Fruit fly (Drosophila melanogaster) whole organism, prepupa: ENCODE data around the gene CG42272.

Experiments used
- CG10669 ChIP-seq: fragments of 200-800 bp; sonication (Bioruptor generic); optimal IDR thresholded peaks from 3 replicates; lab custom pipeline; 2018; ENCODE audit warnings: missing biosample characterization, mild to moderate bottlenecking, missing genetic modification characterization, moderate library complexity
- CG11762 ChIP-seq: fragments of 200-800 bp; sonication (Bioruptor generic); optimal IDR thresholded peaks from 3 replicates; lab custom pipeline; 2016; ENCODE audit warnings: missing biosample characterization, missing genetic modification characterization; ENCODE audit not compliant: insufficient read depth
- CG15336 ChIP-seq: fragments of 200-800 bp; sonication (Bioruptor generic); IDR thresholded peaks from 2 replicates; pipeline ENCODE4 v1.3.6; 2022; ENCODE audit warnings: missing biosample characterization, missing genetic modification characterization
- CG1621 ChIP-seq: fragments of 200-800 bp; sonication (Bioruptor generic); optimal IDR thresholded peaks from 3 replicates; lab custom pipeline; 2018; ENCODE audit warnings: missing biosample characterization, mild to moderate bottlenecking, missing genetic modification characterization
- CG31627 ChIP-seq: fragments of 200-800 bp; sonication (Bioruptor generic); optimal IDR thresholded peaks from 3 replicates; lab custom pipeline; 2016; ENCODE audit warnings: missing biosample characterization, missing genetic modification characterization
- CG32006 ChIP-seq: fragments of 200-800 bp; sonication (Bioruptor generic); optimal IDR thresholded peaks from 3 replicates; lab custom pipeline; 2017; ENCODE audit warnings: missing biosample characterization, mild to moderate bottlenecking, missing genetic modification characterization
- CG34406 ChIP-seq: fragments of 200-800 bp; sonication (Bioruptor generic); optimal IDR thresholded peaks from 3 replicates; lab custom pipeline; 2016; ENCODE audit warnings: missing biosample characterization, missing genetic modification characterization
- CG3919 ChIP-seq: fragments of 200-800 bp; sonication (Bioruptor generic); optimal IDR thresholded peaks from 3 replicates; lab custom pipeline; 2016; ENCODE audit warnings: missing biosample characterization, missing genetic modification characterization
- CG4318 ChIP-seq: fragments of 200-800 bp; sonication (Bioruptor generic); optimal IDR thresholded peaks from 3 replicates; lab custom pipeline; 2017; ENCODE audit warnings: missing biosample characterization, mild to moderate bottlenecking, missing genetic modification characterization
- CG6163 ChIP-seq: fragments of 200-800 bp; sonication (Bioruptor generic); IDR thresholded peaks from 3 replicates; pipeline ENCODE4 v1.3.6; 2022; ENCODE audit warnings: missing biosample characterization, missing genetic modification characterization
- CG6276 ChIP-seq: fragments of 200-800 bp; sonication (Bioruptor generic); optimal IDR thresholded peaks from 2 replicates; lab custom pipeline; 2017; ENCODE audit warnings: missing biosample characterization, mild to moderate bottlenecking, missing genetic modification characterization
- CG8119 ChIP-seq: fragments of 200-800 bp; sonication (Bioruptor generic); IDR thresholded peaks from 3 replicates; pipeline ENCODE4 v1.3.6; 2022; ENCODE audit warnings: missing biosample characterization, missing genetic modification characterization
- CG8319 ChIP-seq: fragments of 200-800 bp; sonication (Bioruptor generic); optimal IDR thresholded peaks from 3 replicates; lab custom pipeline; 2016; ENCODE audit warnings: missing biosample characterization, missing genetic modification characterization
- Eip78C ChIP-seq: fragments of 200-800 bp; sonication (Bioruptor generic); peaks from one replicate; lab custom pipeline; 2016; ENCODE audit warnings: missing biosample characterization, missing genetic modification characterization
- Eip93F ChIP-seq: fragments of 200-800 bp; sonication (Bioruptor generic); optimal IDR thresholded peaks from 2 replicates; lab custom pipeline; 2016; ENCODE audit warnings: missing biosample characterization, mild to moderate bottlenecking, missing genetic modification characterization
- Ets96B ChIP-seq: fragments of 200-800 bp; optimal IDR thresholded peaks from 2 replicates; lab custom pipeline; 2019; ENCODE audit warnings: missing biosample characterization, mild to moderate bottlenecking, missing genetic modification characterization, moderate library complexity
- Hr38 ChIP-seq: sonication (Bioruptor generic); optimal IDR thresholded peaks from 2 replicates; lab custom pipeline; 2016; ENCODE audit warnings: missing biosample characterization, missing genetic modification characterization
- Met ChIP-seq: fragments of 200-800 bp; sonication (Bioruptor generic); optimal IDR thresholded peaks from 3 replicates; lab custom pipeline; 2016; ENCODE audit warnings: missing biosample characterization, missing genetic modification characterization
- OdsH ChIP-seq: fragments of 200-800 bp; sonication (Bioruptor generic); optimal IDR thresholded peaks from 3 replicates; lab custom pipeline; 2016; ENCODE audit warnings: missing biosample characterization, missing genetic modification characterization
- Smox ChIP-seq: fragments of 200-800 bp; sonication (Bioruptor generic); optimal IDR thresholded peaks from 3 replicates; lab custom pipeline; 2016; ENCODE audit warnings: missing biosample characterization, missing genetic modification characterization
- Sox102F ChIP-seq: fragments of 200-800 bp; sonication (Bioruptor generic); optimal IDR thresholded peaks from 2 replicates; lab custom pipeline; 2016; ENCODE audit warnings: missing biosample characterization, mild to moderate bottlenecking, missing genetic modification characterization
- Sox14 ChIP-seq: fragments of 200-800 bp; sonication (Bioruptor generic); optimal IDR thresholded peaks from 3 replicates; lab custom pipeline; 2016; ENCODE audit warnings: missing biosample characterization, missing genetic modification characterization
- cyc ChIP-seq: fragments of 200-800 bp; sonication (Bioruptor generic); optimal IDR thresholded peaks from 3 replicates; lab custom pipeline; 2016; ENCODE audit warnings: missing biosample characterization, missing genetic modification characterization
- dsx ChIP-seq: fragments of 200-800 bp; optimal IDR thresholded peaks from 3 replicates; lab custom pipeline; 2019; ENCODE audit warnings: missing biosample characterization, mild to moderate bottlenecking, missing genetic modification characterization, moderate library complexity; ENCODE audit not compliant: poor library complexity, severe bottlenecking
- eg ChIP-seq: fragments of 200-800 bp; sonication (Bioruptor generic); IDR thresholded peaks from 3 replicates; pipeline ENCODE4 v1.3.6; 2022; ENCODE audit warnings: missing biosample characterization, missing genetic modification characterization
- esn ChIP-seq: fragments of 200-800 bp; sonication (Bioruptor generic); optimal IDR thresholded peaks from 2 replicates; lab custom pipeline; 2016; ENCODE audit warnings: missing biosample characterization, mild to moderate bottlenecking, missing genetic modification characterization, moderate library complexity
- fd59A ChIP-seq: fragments of 200-800 bp; sonication (Bioruptor generic); optimal IDR thresholded peaks from 2 replicates; lab custom pipeline; 2017; ENCODE audit warnings: missing biosample characterization, mild to moderate bottlenecking, missing genetic modification characterization, missing genetic modification reagents
- fkh ChIP-seq: fragments of 200-800 bp; sonication (Bioruptor generic); optimal IDR thresholded peaks from 3 replicates; lab custom pipeline; 2017; ENCODE audit warnings: missing biosample characterization, mild to moderate bottlenecking, missing genetic modification characterization, moderate library complexity
- net ChIP-seq: fragments of 200-800 bp; sonication (Bioruptor generic); optimal IDR thresholded peaks from 3 replicates; lab custom pipeline; 2016; ENCODE audit warnings: missing biosample characterization, missing genetic modification characterization
- salr ChIP-seq, 2 experiments: fragments of 200-800 bp; sonication (Bioruptor generic); optimal IDR thresholded peaks; 3 replicates each; lab custom pipeline; 2016 to 2018; ENCODE audit warnings: missing biosample characterization in 2 of 2, missing genetic modification characterization in 2 of 2, mild to moderate bottlenecking in 1 of 2
- spab ChIP-seq: fragments of 200-800 bp; sonication (Bioruptor generic); optimal IDR thresholded peaks from 2 replicates; lab custom pipeline; 2017; ENCODE audit warnings: missing biosample characterization, mild to moderate bottlenecking, missing genetic modification characterization, missing genetic modification reagents
- ss ChIP-seq, 2 experiments: fragments of 200-800 bp; sonication (Bioruptor generic); optimal IDR thresholded peaks; 2 replicates in 1 of 2; 3 replicates in 1 of 2; lab custom pipeline; 2017 to 2018; ENCODE audit warnings: mild to moderate bottlenecking in 2 of 2, missing biosample characterization in 2 of 2, missing genetic modification characterization in 2 of 2, moderate library complexity in 1 of 2
- svp ChIP-seq: fragments of 200-800 bp; sonication (Bioruptor generic); peaks from one replicate; lab custom pipeline; 2016; ENCODE audit warnings: missing biosample characterization, missing genetic modification characterization
- vri ChIP-seq: fragments of 200-800 bp; sonication (Bioruptor generic); optimal IDR thresholded peaks from 3 replicates; lab custom pipeline; 2016; ENCODE audit warnings: missing biosample characterization, mild to moderate bottlenecking, missing genetic modification characterization

CG42272 gene

dm6 chr3L:5840847-5841246 is 38.0 kb downstream of the CG42272 start (continued):
- TF ChIP-seq Eip93F (no peak), CG6163 (GFP tag; lab: Robert Waterston, UW) (no peak), Eip78C (GFP tag; lab: Kevin White, UChicago) (peak; percentile 36), spab (GFP tag; lab: Kevin White, UChicago) (peak; percentile 4), cyc (GFP tag; lab: Kevin White, UChicago) (peak; percentile 40), OdsH (GFP tag; lab: Kevin White, UChicago) (peak; percentile 28), Ets96B (tag; lab: Kevin White, UChicago) (peak; percentile 38)
- TF ChIP-seq, all 60 proteins: peak for 23

- TF ChIP-seq CG15336 (GFP tag; lab: Robert Waterston, UW) (peak; percentile 11; the same call in 1 of the 2 replicates), eg (GFP tag; lab: Robert Waterston, UW) (peak; percentile 36; the same call in 1 of the 3 replicates), CG32006 (no peak), CG6276 (GFP tag; lab: Kevin White, UChicago) (peak; percentile 16), CG1621 (tag; lab: Kevin White, UChicago) (peak; percentile 70), CG34406 (GFP tag; lab: Kevin White, UChicago) (no peak), dsx (GFP tag; lab: Kevin White, UChicago) (peak; percentile 19), svp (GFP tag; lab: Kevin White, UChicago) (peak; percentile 69), net (peak; percentile 10), ss (GFP tag; optimal IDR thresholded peaks at IDR 0.05; lab: Kevin White, UChicago) (peak in 1 of 2 experiments; percentile 8), salr (GFP tag; optimal IDR thresholded peaks at IDR 0.05; lab: Kevin White, UChicago) (no peak)
Measured at dm6 chr3L:5843895-5844576, 41.2 kb downstream of the CG42272 start.

- TF ChIP-seq CG6163 (GFP tag; lab: Robert Waterston, UW) (peak; percentile 31; the same call in 1 of the 3 replicates), spab (GFP tag; lab: Kevin White, UChicago) (no peak), Sox102F (GFP tag; lab: Kevin White, UChicago) (no peak), CG15336 (GFP tag; lab: Robert Waterston, UW) (peak; percentile 37; the same call in 1 of the 2 replicates), Eip78C (GFP tag; lab: Kevin White, UChicago) (peak; percentile 32), CG31627 (no peak), dsx (GFP tag; lab: Kevin White, UChicago) (peak; percentile 8), vri (GFP tag; lab: Kevin White, UChicago) (peak; percentile 4), CG6276 (GFP tag; lab: Kevin White, UChicago) (peak; percentile 83), esn (GFP tag; lab: Kevin White, UChicago) (no peak), fkh (GFP tag; lab: Kevin White, UChicago) (peak; percentile 10), CG10669 (GFP tag; lab: Kevin White, UChicago) (no peak), fd59A (GFP tag; lab: Kevin White, UChicago) (no peak), CG1621 (tag; lab: Kevin White, UChicago) (peak; percentile 4), CG11762 (GFP tag; lab: Kevin White, UChicago) (no peak), Smox (GFP tag; lab: Kevin White, UChicago) (no peak), svp (GFP tag; lab: Kevin White, UChicago) (no peak), Ets96B (tag; lab: Kevin White, UChicago) (no peak), Sox14 (GFP tag; lab: Kevin White, UChicago) (no peak), eg (GFP tag; lab: Robert Waterston, UW) (peak; percentile 50; the same call in 1 of the 3 replicates), CG3919 (GFP tag; lab: Kevin White, UChicago) (peak; percentile 27), CG8119 (GFP tag; lab: Robert Waterston, UW) (peak; percentile 25; the same call in 1 of the 3 replicates), salr (GFP tag; optimal IDR thresholded peaks at IDR 0.05; lab: Kevin White, UChicago) (no peak), Hr38 (GFP tag; lab: Kevin White, UChicago) (no peak), CG4318 (GFP tag; lab: Kevin White, UChicago) (no peak), CG8319 (GFP tag; lab: Kevin White, UChicago) (no peak), Met (GFP tag; lab: Kevin White, UChicago) (no peak)
Measured at dm6 chr3L:5845466-5845865, 42.6 kb downstream of the CG42272 start, which contains the start of gene vn. Gene vn, minus strand, starts transcription at chr3L:5845664.
